Worm (Caenorhabditis elegans) whole organism, L1 larva: ENCODE data around the gene Y67D8B.1.

Experiments
- C34B4.2 ChIP-seq: sonication (generic microtip); optimal IDR thresholded peaks from 2 replicates; lab custom pipeline; 2017; ENCODE audit warnings: mild to moderate bottlenecking, missing genetic modification characterization, missing compliant biosample characterization
- F16B12.6 ChIP-seq: fragments of 150-350 bp; optimal IDR thresholded peaks from 2 replicates; lab custom pipeline; 2014; ENCODE audit warnings: missing biosample characterization, missing genetic modification characterization
- Y116A8C.19 ChIP-seq: sonication (generic microtip); optimal IDR thresholded peaks from 2 replicates; lab custom pipeline; 2016; ENCODE audit warnings: missing compliant biosample characterization, missing genetic modification characterization, borderline replicate concordance
- ama-1 ChIP-seq: fragments of 150-350 bp; optimal IDR thresholded peaks from 2 replicates; lab custom pipeline; 2014
- blmp-1 ChIP-seq: fragments of 150-350 bp; optimal IDR thresholded peaks from 2 replicates; lab custom pipeline; 2014; ENCODE audit warnings: missing biosample characterization, missing genetic modification characterization
- ceh-8 ChIP-seq: fragments of 200-800 bp; sonication (Bioruptor generic); optimal IDR thresholded peaks from 2 replicates; lab custom pipeline; 2018; ENCODE audit warnings: mild to moderate bottlenecking, missing genetic modification characterization, moderate library complexity, missing compliant biosample characterization
- ceh-82 ChIP-seq, 3 experiments: fragments of 150-350 bp in 1 of 3; sonication (generic microtip) in 2 of 3; optimal IDR thresholded peaks; 2 replicates each; lab custom pipeline; 2014 to 2017; ENCODE audit warnings: missing biosample characterization in 3 of 3, missing genetic modification characterization in 3 of 3
- ceh-88 ChIP-seq: fragments of 200-800 bp; sonication (Bioruptor generic); IDR thresholded peaks from 2 replicates; pipeline ENCODE4 v1.3.6; 2022; ENCODE audit warnings: missing genetic modification characterization, missing compliant biosample characterization
- ces-1 ChIP-seq: fragments of 150-350 bp; optimal IDR thresholded peaks from 2 replicates; lab custom pipeline; 2014; ENCODE audit warnings: missing biosample characterization, missing genetic modification reagents, missing genetic modification characterization
- dpl-1 ChIP-seq, 3 experiments: fragments of 150-350 bp in 2 of 3; sonication (generic microtip) in 1 of 3; optimal IDR thresholded peaks; 2 replicates each; lab custom pipeline; 2014 to 2017; ENCODE audit warnings: missing biosample characterization in 3 of 3, missing genetic modification characterization in 3 of 3, missing genetic modification reagents in 3 of 3
- dsc-1 ChIP-seq: sonication (generic microtip); optimal IDR thresholded peaks from 2 replicates; lab custom pipeline; 2016; ENCODE audit warnings: mild to moderate bottlenecking, missing genetic modification characterization, missing compliant biosample characterization
- efl-1 ChIP-seq, 4 experiments: fragments of 150-350 bp; optimal IDR thresholded peaks in 3 of 4; peaks in 1 of 4; 1 replicate in 1 of 4; 2 replicates in 3 of 4; lab custom pipeline; 2014; ENCODE audit warnings: missing biosample characterization in 2 of 4, missing genetic modification characterization in 2 of 4, missing genetic modification reagents in 2 of 4
- efl-3 ChIP-seq: fragments of 200-800 bp; sonication (Bioruptor generic); optimal IDR thresholded peaks from 2 replicates; lab custom pipeline; 2018; ENCODE audit warnings: mild to moderate bottlenecking, missing genetic modification characterization, missing compliant biosample characterization
- elt-2 ChIP-seq: sonication (generic microtip); optimal IDR thresholded peaks from 2 replicates; lab custom pipeline; 2016; ENCODE audit warnings: missing genetic modification characterization, mild to moderate bottlenecking, inconsistent platforms, missing compliant biosample characterization, missing genetic modification reagents
- fkh-4 ChIP-seq: sonication (generic microtip); optimal IDR thresholded peaks from 2 replicates; lab custom pipeline; 2016; ENCODE audit warnings: missing compliant biosample characterization, missing genetic modification characterization, borderline replicate concordance
- grh-1 ChIP-seq: fragments of 200-800 bp; sonication (Bioruptor generic); IDR thresholded peaks from 2 replicates; pipeline ENCODE4 v1.3.6; 2022; ENCODE audit warnings: missing genetic modification reagents, missing genetic modification characterization, missing compliant biosample characterization
- isw-1 ChIP-seq: fragments of 200-800 bp; sonication (Bioruptor generic); IDR thresholded peaks from 2 replicates; pipeline ENCODE4 v1.3.6; 2022; ENCODE audit warnings: missing genetic modification characterization, missing compliant biosample characterization
- jun-1 ChIP-seq: fragments of 150-350 bp; optimal IDR thresholded peaks from 2 replicates; lab custom pipeline; 2014; ENCODE audit warnings: missing biosample characterization, missing genetic modification reagents, missing genetic modification characterization
- lin-14 ChIP-seq: fragments of 200-800 bp; sonication (Bioruptor generic); optimal IDR thresholded peaks from 2 replicates; lab custom pipeline; 2018; ENCODE audit warnings: mild to moderate bottlenecking, missing genetic modification characterization, moderate library complexity, missing compliant biosample characterization
- lin-35 ChIP-seq, 2 experiments: fragments of 150-350 bp; optimal IDR thresholded peaks; 2 replicates each; lab custom pipeline; 2014; ENCODE audit warnings: missing biosample characterization in 2 of 2, missing genetic modification characterization in 2 of 2, missing genetic modification reagents in 2 of 2
- lin-39 ChIP-seq: fragments of 150-350 bp; optimal IDR thresholded peaks from 2 replicates; lab custom pipeline; 2014; ENCODE audit warnings: missing biosample characterization, missing genetic modification reagents, missing genetic modification characterization
- lsy-2 ChIP-seq, 2 experiments: fragments of 150-350 bp; optimal IDR thresholded peaks; 2 replicates each; lab custom pipeline; 2014; ENCODE audit warnings: missing biosample characterization in 2 of 2, missing genetic modification characterization in 2 of 2
- mef-2 ChIP-seq: fragments of 150-350 bp; optimal IDR thresholded peaks from 2 replicates; lab custom pipeline; 2014; ENCODE audit warnings: missing biosample characterization, missing genetic modification characterization
- mep-1 ChIP-seq: fragments of 150-350 bp; optimal IDR thresholded peaks from 2 replicates; lab custom pipeline; 2014; ENCODE audit warnings: missing biosample characterization, missing genetic modification characterization
- nhr-12 ChIP-seq: sonication (generic microtip); optimal IDR thresholded peaks from 2 replicates; lab custom pipeline; 2017; ENCODE audit warnings: missing biosample characterization, missing genetic modification characterization
- nhr-19 ChIP-seq: fragments of 200-800 bp; sonication (Bioruptor generic); conservative IDR thresholded peaks from 2 replicates; pipeline ENCODE4 v1.3.6; 2022; ENCODE audit warnings: missing genetic modification characterization, missing compliant biosample characterization
- nhr-20 ChIP-seq: sonication (generic microtip); optimal IDR thresholded peaks from 2 replicates; lab custom pipeline; 2016; ENCODE audit warnings: mild to moderate bottlenecking, missing genetic modification characterization, missing compliant biosample characterization
- nhr-28 ChIP-seq: fragments of 150-350 bp; optimal IDR thresholded peaks from 2 replicates; lab custom pipeline; 2014; ENCODE audit warnings: missing biosample characterization, missing genetic modification characterization
- nhr-47 ChIP-seq: sonication (generic microtip); optimal IDR thresholded peaks from 2 replicates; lab custom pipeline; 2016; ENCODE audit warnings: mild to moderate bottlenecking, missing genetic modification characterization, moderate library complexity, missing compliant biosample characterization
- nhr-71 ChIP-seq: sonication (generic microtip); optimal IDR thresholded peaks from 2 replicates; lab custom pipeline; 2016; ENCODE audit warnings: mild to moderate bottlenecking, missing genetic modification characterization, moderate library complexity, missing compliant biosample characterization
- nhr-77 ChIP-seq: fragments of 150-350 bp; optimal IDR thresholded peaks from 2 replicates; lab custom pipeline; 2014; ENCODE audit warnings: missing biosample characterization, missing genetic modification characterization
- nhr-84 ChIP-seq: sonication (generic microtip); optimal IDR thresholded peaks from 2 replicates; lab custom pipeline; 2017; ENCODE audit warnings: missing biosample characterization, missing genetic modification characterization
- nhr-90 ChIP-seq: sonication (generic microtip); optimal IDR thresholded peaks from 2 replicates; lab custom pipeline; 2016; ENCODE audit warnings: mild to moderate bottlenecking, missing genetic modification characterization, missing compliant biosample characterization; ENCODE audit not compliant: poor library complexity
- pag-3 ChIP-seq: sonication (generic microtip); optimal IDR thresholded peaks from 2 replicates; lab custom pipeline; 2017; ENCODE audit warnings: missing genetic modification characterization, mild to moderate bottlenecking, missing compliant biosample characterization, antibody characterized with exemption, borderline replicate concordance; ENCODE audit not compliant: insufficient read depth
- pax-3 ChIP-seq: fragments of 200-800 bp; sonication (Bioruptor generic); optimal IDR thresholded peaks from 2 replicates; lab custom pipeline; 2018; ENCODE audit warnings: mild to moderate bottlenecking, missing genetic modification characterization, moderate library complexity, missing compliant biosample characterization
- rnt-1 ChIP-seq: sonication (generic microtip); optimal IDR thresholded peaks from 2 replicates; lab custom pipeline; 2016; ENCODE audit warnings: mild to moderate bottlenecking, missing genetic modification characterization, moderate library complexity, missing compliant biosample characterization
- skn-1 ChIP-seq: fragments of 150-350 bp; optimal IDR thresholded peaks from 2 replicates; lab custom pipeline; 2014; ENCODE audit warnings: missing biosample characterization, missing genetic modification characterization
- snpc-4 ChIP-seq: fragments of 150-350 bp; optimal IDR thresholded peaks from 2 replicates; lab custom pipeline; 2014; ENCODE audit warnings: missing biosample characterization, missing genetic modification characterization
- snu-23 ChIP-seq: sonication (generic microtip); optimal IDR thresholded peaks from 2 replicates; lab custom pipeline; 2016; ENCODE audit warnings: missing genetic modification characterization, missing compliant biosample characterization
- sptf-1 ChIP-seq: fragments of 150-350 bp; optimal IDR thresholded peaks from 2 replicates; lab custom pipeline; 2014; ENCODE audit warnings: missing biosample characterization, missing genetic modification characterization
- swsn-7 ChIP-seq: sonication (generic microtip); optimal IDR thresholded peaks from 2 replicates; lab custom pipeline; 2016; ENCODE audit warnings: missing genetic modification characterization, missing compliant biosample characterization
- tbx-2 ChIP-seq: sonication (generic microtip); optimal IDR thresholded peaks from 2 replicates; lab custom pipeline; 2016; ENCODE audit warnings: missing genetic modification characterization, missing compliant biosample characterization
- unc-130 ChIP-seq: fragments of 150-350 bp; optimal IDR thresholded peaks from 2 replicates; lab custom pipeline; 2017; ENCODE audit warnings: missing biosample characterization, missing genetic modification characterization, inconsistent platforms
- unc-86 ChIP-seq: sonication (generic microtip); optimal IDR thresholded peaks from 2 replicates; lab custom pipeline; 2016; ENCODE audit warnings: missing genetic modification characterization, missing compliant biosample characterization
- vab-15 ChIP-seq: sonication (generic microtip); optimal IDR thresholded peaks from 2 replicates; lab custom pipeline; 2017; ENCODE audit warnings: missing genotype, mild to moderate bottlenecking, missing genetic modification characterization, missing compliant biosample characterization
- xbp-1 ChIP-seq: sonication (generic microtip); optimal IDR thresholded peaks from 2 replicates; lab custom pipeline; 2016; ENCODE audit warnings: missing genetic modification characterization, missing compliant biosample characterization
- zip-4 ChIP-seq: fragments of 200-800 bp; sonication (Bioruptor generic); optimal IDR thresholded peaks from 2 replicates; lab custom pipeline; 2018; ENCODE audit warnings: mild to moderate bottlenecking, missing genetic modification characterization, moderate library complexity, missing compliant biosample characterization
- ztf-11 ChIP-seq, 2 experiments: sonication (generic microtip); optimal IDR thresholded peaks; 2 replicates each; lab custom pipeline; 2016 to 2017; ENCODE audit warnings: missing genetic modification characterization in 2 of 2, missing biosample characterization in 1 of 2, missing compliant biosample characterization in 1 of 2

Gene Y67D8B.1

ce11 chrIV:3163562-3163961 lies 8.8 kb downstream of the Y67D8B.1 start:
- TF ChIP-seq lsy-2 (tag; optimal IDR thresholded peaks at IDR 0.05; lab: Kevin White, UChicago) (peak in 1 of 2 experiments; percentile 23), lin-14 (GFP tag; lab: Kevin White, UChicago) (peak; percentile 66), ceh-8 (GFP tag; lab: Kevin White, UChicago) (peak; percentile 2), nhr-12 (tag; lab: Kevin White, UChicago) (no peak), unc-86 (tag; lab: Kevin White, UChicago) (peak; percentile 18), tbx-2 (peak; percentile 23), swsn-7 (tag; lab: Kevin White, UChicago) (peak; percentile 29), nhr-28 (no peak), efl-1 (optimal IDR thresholded peaks at IDR 0.05; lab: Kevin White, UChicago) (no peak), efl-1 (GFP tag; optimal IDR thresholded peaks at IDR 0.05 in 1 of 2; lab: Kevin White, UChicago) (peak in 1 of 2 experiments; percentile 8), F16B12.6 (tag; lab: Kevin White, UChicago) (no peak), snpc-4 (tag; lab: Kevin White, UChicago) (no peak), lin-35 (GFP tag; optimal IDR thresholded peaks at IDR 0.05; lab: Kevin White, UChicago) (peak in 1 of 2 experiments; percentile 23), snu-23 (GFP tag; lab: Kevin White, UChicago) (peak; percentile 20), nhr-20 (peak; percentile 2), xbp-1 (tag; lab: Kevin White, UChicago) (peak; percentile 14), sptf-1 (tag; lab: Kevin White, UChicago) (no peak), nhr-71 (peak; percentile 43), nhr-84 (tag; lab: Kevin White, UChicago) (no peak), pag-3 (tag; lab: Kevin White, UChicago) (peak; percentile 70), ceh-82 (tag; optimal IDR thresholded peaks at IDR 0.05; lab: Kevin White, UChicago) (peak in 1 of 3 experiments; percentile 47), rnt-1 (tag; lab: Kevin White, UChicago) (peak; percentile 26), dsc-1 (tag; lab: Kevin White, UChicago) (peak; percentile 23), nhr-47 (tag; lab: Kevin White, UChicago) (peak; percentile 44)

ce11 chrIV:3160785-3161184 lies 11.6 kb downstream of the Y67D8B.1 start:
- TF ChIP-seq ceh-88, result peak; percentile 47; the same call in 1 of the 2 replicates
- TF ChIP-seq fkh-4 (tag; lab: Kevin White, UChicago), result no peak
- TF ChIP-seq Y116A8C.19 (tag; lab: Kevin White, UChicago), result no peak
- peak; percentile 80 for TF ChIP-seq pag-3 (tag; lab: Kevin White, UChicago)
- TF ChIP-seq dsc-1 (tag; lab: Kevin White, UChicago), result peak; percentile 77
- TF ChIP-seq ceh-82 (tag; optimal IDR thresholded peaks at IDR 0.05; lab: Kevin White, UChicago), result peak; percentile 62 to 87 (median 80)
- peak; percentile 88 for TF ChIP-seq nhr-19 (GFP tag; lab: Robert Waterston, UW)
- peak; percentile 45 for TF ChIP-seq skn-1 (tag; lab: Kevin White, UChicago)
- peak; percentile 62 for TF ChIP-seq pax-3 (tag; lab: Kevin White, UChicago)
- no peak for TF ChIP-seq F16B12.6 (tag; lab: Kevin White, UChicago)
- TF ChIP-seq elt-2, result peak; percentile 76
- peak; percentile 81 for TF ChIP-seq nhr-77 (tag; lab: Kevin White, UChicago)
- TF ChIP-seq efl-3 (GFP tag; lab: Kevin White, UChicago), result no peak
- peak; percentile 90 for TF ChIP-seq nhr-20
- no peak for TF ChIP-seq vab-15
- peak; percentile 91 for TF ChIP-seq swsn-7 (tag; lab: Kevin White, UChicago)
- TF ChIP-seq ces-1 (GFP tag; lab: Kevin White, UChicago), result no peak
- peak; percentile 85 for TF ChIP-seq nhr-90 (tag; lab: Kevin White, UChicago)
- peak; percentile 82 for TF ChIP-seq blmp-1 (tag; lab: Kevin White, UChicago)
- peak; percentile 65 for TF ChIP-seq snpc-4 (tag; lab: Kevin White, UChicago)
- peak; percentile 90 for TF ChIP-seq rnt-1 (tag; lab: Kevin White, UChicago)
- TF ChIP-seq lin-39 (tag; lab: Kevin White, UChicago), result peak; percentile 57
- peak; percentile 41; the same call in 1 of the 2 replicates for TF ChIP-seq grh-1
- TF ChIP-seq dpl-1 (GFP tag; optimal IDR thresholded peaks at IDR 0.05; lab: Kevin White, UChicago), result peak; percentile 47 to 65 (median 64)
- TF ChIP-seq unc-130 (tag; lab: Kevin White, UChicago), result peak; percentile 43
- no peak for TF ChIP-seq ztf-11 (tag; optimal IDR thresholded peaks at IDR 0.05; lab: Kevin White, UChicago)
- TF ChIP-seq mep-1 (tag; lab: Kevin White, UChicago), result peak; percentile 88
- TF ChIP-seq jun-1 (tag; lab: Kevin White, UChicago), result peak; percentile 67
- no peak for TF ChIP-seq nhr-28
- TF ChIP-seq unc-86 (tag; lab: Kevin White, UChicago), result peak; percentile 88
- TF ChIP-seq ama-1 (lab: Kevin White, UChicago), result peak; percentile 21
- peak; percentile 85 to 91 for TF ChIP-seq lsy-2 (tag; optimal IDR thresholded peaks at IDR 0.05; lab: Kevin White, UChicago)
- peak; percentile 62 for TF ChIP-seq mef-2 (tag; lab: Kevin White, UChicago)
- no peak for TF ChIP-seq zip-4
- no peak for TF ChIP-seq C34B4.2
- peak; percentile 74 for TF ChIP-seq isw-1 (GFP tag; lab: Robert Waterston, UW)
- peak; percentile 92 for TF ChIP-seq tbx-2
